Fruit fly (Drosophila melanogaster) whole organism, embryonic: ENCODE measurements around the gene Vm26Ab.

ENCODE experiments used
- ATbp ChIP-seq: fragments of 200-800 bp; sonication (Bioruptor generic); optimal IDR thresholded peaks from 2 replicates; lab custom pipeline; 2017; ENCODE audit warnings: missing biosample characterization, mild to moderate bottlenecking, missing genetic modification characterization, missing genetic modification reagents
- Bgb ChIP-seq: fragments of 200-800 bp; sonication (Bioruptor generic); IDR thresholded peaks from 2 replicates; pipeline ENCODE4 v1.3.6; 2022; ENCODE audit warnings: missing biosample characterization, missing genetic modification characterization; ENCODE audit not compliant: partially characterized antibody
- BtbVII ChIP-seq: fragments of 200-800 bp; sonication (Bioruptor generic); optimal IDR thresholded peaks from 3 replicates; lab custom pipeline; 2017; ENCODE audit warnings: missing biosample characterization, mild to moderate bottlenecking, missing genetic modification characterization
- CG10321 ChIP-seq: fragments of 200-800 bp; sonication (Bioruptor generic); IDR thresholded peaks from 2 replicates; pipeline ENCODE4 v1.3.6; 2022; ENCODE audit warnings: missing biosample characterization, missing genetic modification characterization
- CG10462 ChIP-seq: fragments of 200-800 bp; sonication (Bioruptor generic); optimal IDR thresholded peaks from 2 replicates; lab custom pipeline; 2016; ENCODE audit warnings: missing biosample characterization, missing genetic modification characterization
- CG12155 ChIP-seq: fragments of 200-800 bp; sonication (Bioruptor generic); optimal IDR thresholded peaks from 3 replicates; lab custom pipeline; 2016; ENCODE audit warnings: missing biosample characterization, missing genetic modification characterization
- CG14667 ChIP-seq: fragments of 200-800 bp; sonication (Bioruptor generic); IDR thresholded peaks from 2 replicates; pipeline ENCODE4 v1.3.6; 2022; ENCODE audit warnings: missing biosample characterization, missing genetic modification characterization
- CG16863 ChIP-seq: fragments of 200-800 bp; sonication (Bioruptor generic); optimal IDR thresholded peaks from 3 replicates; lab custom pipeline; 2016; ENCODE audit warnings: missing biosample characterization, missing genetic modification characterization
- CG1832 ChIP-seq: fragments of 200-800 bp; sonication (Bioruptor generic); optimal IDR thresholded peaks from 2 replicates; lab custom pipeline; 2017; ENCODE audit warnings: missing biosample characterization, mild to moderate bottlenecking, missing genetic modification characterization, inconsistent platforms
- CG30020 ChIP-seq: fragments of 200-800 bp; optimal IDR thresholded peaks from 2 replicates; lab custom pipeline; 2019; ENCODE audit warnings: missing biosample characterization, mild to moderate bottlenecking, missing genetic modification characterization, moderate library complexity
- CG32767 ChIP-seq: fragments of 200-800 bp; sonication (Bioruptor generic); IDR thresholded peaks from 2 replicates; pipeline ENCODE4 v1.3.6; 2022; ENCODE audit warnings: missing biosample characterization, missing genetic modification characterization
- CG3407 ChIP-seq: fragments of 200-800 bp; sonication (Bioruptor generic); optimal IDR thresholded peaks from 2 replicates; lab custom pipeline; 2018; ENCODE audit warnings: missing biosample characterization, mild to moderate bottlenecking, missing genetic modification characterization
- CG4360 ChIP-seq: fragments of 200-800 bp; sonication (Bioruptor generic); IDR thresholded peaks from 2 replicates; pipeline ENCODE4 v1.3.6; 2022; ENCODE audit warnings: missing biosample characterization, missing genetic modification characterization
- CG4617 ChIP-seq: fragments of 200-800 bp; sonication (Bioruptor generic); optimal IDR thresholded peaks from 3 replicates; lab custom pipeline; 2016; ENCODE audit warnings: missing biosample characterization, missing genetic modification characterization, borderline replicate concordance
- CG4854 ChIP-seq: fragments of 200-800 bp; sonication (Bioruptor generic); optimal IDR thresholded peaks from 2 replicates; lab custom pipeline; 2016; ENCODE audit warnings: missing biosample characterization, missing genetic modification characterization, inconsistent platforms
- CG5180 ChIP-seq: fragments of 200-800 bp; sonication (Bioruptor generic); optimal IDR thresholded peaks from 3 replicates; lab custom pipeline; 2017; ENCODE audit warnings: missing biosample characterization, missing genetic modification characterization, mild to moderate bottlenecking, moderate library complexity, missing genetic modification reagents
- CG8478 ChIP-seq: fragments of >200 bp; optimal IDR thresholded peaks from 2 replicates; lab custom pipeline; 2018
- Deaf1 ChIP-seq: fragments of 200-800 bp; optimal IDR thresholded peaks from 3 replicates; lab custom pipeline; 2019; ENCODE audit warnings: missing biosample characterization, mild to moderate bottlenecking, missing genetic modification characterization, moderate library complexity
- Ets65A ChIP-seq: fragments of 200-800 bp; sonication (Bioruptor generic); peaks from one replicate; lab custom pipeline; 2016; ENCODE audit warnings: missing biosample characterization, missing genetic modification characterization
- Fer2 ChIP-seq: fragments of 200-800 bp; sonication (Bioruptor generic); optimal IDR thresholded peaks from 2 replicates; lab custom pipeline; 2018; ENCODE audit warnings: missing biosample characterization, mild to moderate bottlenecking, missing genetic modification characterization, moderate library complexity
- Fer3 ChIP-seq: fragments of 200-800 bp; sonication (Bioruptor generic); optimal IDR thresholded peaks from 2 replicates; lab custom pipeline; 2018; ENCODE audit warnings: missing biosample characterization, mild to moderate bottlenecking, missing genetic modification characterization, moderate library complexity
- Hey ChIP-seq: fragments of 200-800 bp; sonication (Bioruptor generic); optimal IDR thresholded peaks from 3 replicates; lab custom pipeline; 2018; ENCODE audit warnings: missing biosample characterization, mild to moderate bottlenecking, missing genetic modification characterization
- Hr3 ChIP-seq: fragments of 200-800 bp; sonication (Bioruptor generic); optimal IDR thresholded peaks from 3 replicates; lab custom pipeline; 2016; ENCODE audit warnings: missing biosample characterization, missing genetic modification characterization
- Nf-YA ChIP-seq: fragments of 200-800 bp; sonication (Bioruptor generic); IDR thresholded peaks from 2 replicates; pipeline ENCODE4 v1.3.6; 2022; ENCODE audit warnings: missing biosample characterization, missing genetic modification characterization
- Nf-YB ChIP-seq: fragments of 200-800 bp; sonication (Bioruptor generic); optimal IDR thresholded peaks from 3 replicates; lab custom pipeline; 2019; ENCODE audit warnings: missing biosample characterization, mild to moderate bottlenecking, missing genetic modification characterization, moderate library complexity
- Nf-YC ChIP-seq: fragments of 200-800 bp; optimal IDR thresholded peaks from 3 replicates; lab custom pipeline; 2019; ENCODE audit warnings: missing biosample characterization, mild to moderate bottlenecking, missing genetic modification characterization, moderate library complexity
- Pdp1 ChIP-seq, 2 experiments: fragments of 200-800 bp; sonication (Bioruptor generic); optimal IDR thresholded peaks; 3 replicates each; lab custom pipeline; 2016; ENCODE audit warnings: missing biosample characterization in 2 of 2, missing genetic modification characterization in 2 of 2, mild to moderate bottlenecking in 1 of 2, moderate library complexity in 1 of 2
- Trl ChIP-seq, 3 experiments: fragments of >200 bp in 2 of 3; fragments of 200-800 bp in 1 of 3; sonication (Bioruptor generic) in 1 of 3; optimal IDR thresholded peaks; 2 replicates in 1 of 3; 3 replicates in 2 of 3; lab custom pipeline; 2016 to 2017; ENCODE audit warnings: missing biosample characterization in 1 of 3, missing genetic modification characterization in 1 of 3
- ato ChIP-seq: fragments of 200-800 bp; sonication (Bioruptor generic); IDR thresholded peaks from 2 replicates; pipeline ENCODE4 v1.3.6; 2022; ENCODE audit warnings: missing biosample characterization, missing genetic modification characterization; ENCODE audit not compliant: partially characterized antibody
- cg ChIP-seq: fragments of 200-800 bp; sonication (Bioruptor generic); optimal IDR thresholded peaks from 3 replicates; lab custom pipeline; 2019; ENCODE audit warnings: missing biosample characterization, mild to moderate bottlenecking, missing genetic modification characterization, moderate library complexity
- chinmo ChIP-seq: fragments of 200-800 bp; sonication (Bioruptor generic); IDR thresholded peaks from 4 replicates; pipeline ENCODE4 v1.3.6; 2022; ENCODE audit warnings: missing biosample characterization, missing genetic modification characterization; ENCODE audit not compliant: partially characterized antibody
- crol ChIP-seq: fragments of 200-800 bp; sonication (Bioruptor generic); IDR thresholded peaks from 2 replicates; pipeline ENCODE4 v1.3.6; 2022; ENCODE audit warnings: missing biosample characterization, missing genetic modification characterization
- crp ChIP-seq, 2 experiments: fragments of 200-800 bp; sonication (Bioruptor generic); optimal IDR thresholded peaks; 2 replicates in 1 of 2; 3 replicates in 1 of 2; lab custom pipeline; 2017; ENCODE audit warnings: missing biosample characterization in 2 of 2, missing genetic modification characterization in 2 of 2, mild to moderate bottlenecking in 1 of 2, moderate library complexity in 1 of 2
- da ChIP-seq: fragments of 200-800 bp; sonication (Bioruptor generic); optimal IDR thresholded peaks from 2 replicates; lab custom pipeline; 2016; ENCODE audit warnings: missing biosample characterization, missing genetic modification characterization
- dmrt11E ChIP-seq: fragments of 200-800 bp; sonication (Bioruptor generic); optimal IDR thresholded peaks from 3 replicates; lab custom pipeline; 2018; ENCODE audit warnings: missing biosample characterization, mild to moderate bottlenecking, missing genetic modification characterization, moderate library complexity
- eve ChIP-seq, 2 experiments: fragments of >200 bp; optimal IDR thresholded peaks; 2 replicates each; lab custom pipeline; 2017; ENCODE audit warnings: missing biosample characterization in 2 of 2, missing genetic modification characterization in 2 of 2
- ewg ChIP-seq: fragments of 200-800 bp; sonication (Bioruptor generic); optimal IDR thresholded peaks from 3 replicates; lab custom pipeline; 2017; ENCODE audit warnings: mild to moderate bottlenecking, missing biosample characterization, missing genetic modification reagents, missing genetic modification characterization
- fd96Cb ChIP-seq: fragments of 200-800 bp; sonication (Bioruptor generic); optimal IDR thresholded peaks from 2 replicates; lab custom pipeline; 2018; ENCODE audit warnings: missing biosample characterization, mild to moderate bottlenecking, missing genetic modification characterization, moderate library complexity
- knrl ChIP-seq: fragments of 200-800 bp; sonication (Bioruptor generic); IDR thresholded peaks from 3 replicates; pipeline ENCODE4 v1.3.6; 2022; ENCODE audit warnings: missing biosample characterization, missing genetic modification characterization; ENCODE audit not compliant: partially characterized antibody
- nerfin-1 ChIP-seq: fragments of 200-800 bp; sonication (Bioruptor generic); optimal IDR thresholded peaks from 3 replicates; lab custom pipeline; 2019; ENCODE audit warnings: missing biosample characterization, mild to moderate bottlenecking, missing genetic modification characterization, moderate library complexity
- pnt ChIP-seq: fragments of 200-800 bp; sonication (Bioruptor generic); optimal IDR thresholded peaks from 3 replicates; lab custom pipeline; 2016; ENCODE audit warnings: missing biosample characterization, missing genetic modification characterization
- pros ChIP-seq: fragments of 200-800 bp; sonication (Bioruptor generic); optimal IDR thresholded peaks from 3 replicates; lab custom pipeline; 2019; ENCODE audit warnings: missing biosample characterization, mild to moderate bottlenecking, missing genetic modification characterization, moderate library complexity
- seq ChIP-seq: fragments of 200-800 bp; sonication (Bioruptor generic); IDR thresholded peaks from 2 replicates; pipeline ENCODE4 v1.3.6; 2022; ENCODE audit warnings: missing biosample characterization, missing genetic modification characterization
- sima ChIP-seq: fragments of 200-800 bp; sonication (Bioruptor generic); optimal IDR thresholded peaks from 2 replicates; lab custom pipeline; 2016; ENCODE audit warnings: missing biosample characterization, missing genetic modification characterization
- tll ChIP-seq, 2 experiments: fragments of 200-800 bp in 1 of 2; fragments of >200 bp in 1 of 2; sonication (Bioruptor generic) in 1 of 2; optimal IDR thresholded peaks; 2 replicates each; lab custom pipeline; 2017 to 2019; ENCODE audit warnings: missing biosample characterization in 2 of 2, missing genetic modification characterization in 2 of 2, mild to moderate bottlenecking in 1 of 2, moderate library complexity in 1 of 2
- toy ChIP-seq: fragments of 200-800 bp; sonication (Bioruptor generic); IDR thresholded peaks from 2 replicates; pipeline ENCODE4 v1.3.6; 2022; ENCODE audit warnings: missing biosample characterization, missing genetic modification characterization
- trh ChIP-seq: fragments of 200-800 bp; sonication (Bioruptor generic); optimal IDR thresholded peaks from 2 replicates; lab custom pipeline; 2016; ENCODE audit warnings: missing biosample characterization, missing genetic modification characterization

Vm26Ab gene

dm6 chr2L:5923603-5924138 lies 33.1 kb upstream of the Vm26Ab start, which contains the start of gene CG9016 (continued):
- peak; percentile 46 for TF ChIP-seq CG5180
- 0 out of 2 replicates have a peak, but pooled peaks have one; percentile 28 for TF ChIP-seq toy (GFP tag; lab: Robert Waterston, UW)
- TF ChIP-seq Bgb (GFP tag; lab: Robert Waterston, UW): peak; percentile 19; the same call in 1 of the 2 replicates
- peak; percentile 79 for TF ChIP-seq CG8478 (lab: Kevin White, UChicago)
- peak in 1 of 2 experiments; percentile 15 for TF ChIP-seq tll (GFP tag; optimal IDR thresholded peaks at IDR 0.05; lab: Kevin White, UChicago)
- peak; percentile 66 for TF ChIP-seq CG1832 (GFP tag; lab: Kevin White, UChicago)
- peak; percentile 94 for TF ChIP-seq Nf-YB
- TF ChIP-seq chinmo (GFP tag; lab: Robert Waterston, UW): 0 out of 4 replicates have a peak, but pooled peaks have one; percentile 75
- no peak for TF ChIP-seq CG14667
- peak; percentile 97 for TF ChIP-seq Nf-YC (tag; lab: Kevin White, UChicago)
- TF ChIP-seq Fer3 (tag; lab: Kevin White, UChicago): no peak
- TF ChIP-seq ewg (GFP tag; lab: Kevin White, UChicago): peak; percentile 86
- TF ChIP-seq pros (GFP tag; lab: Kevin White, UChicago): peak; percentile 27
- TF ChIP-seq ato (GFP tag; lab: Robert Waterston, UW): no peak
- TF ChIP-seq CG12155 (GFP tag; lab: Kevin White, UChicago): no peak
- peak; percentile 87 for TF ChIP-seq seq (GFP tag; lab: Robert Waterston, UW)
- peak; percentile 5 for TF ChIP-seq nerfin-1 (tag; lab: Kevin White, UChicago)
- TF ChIP-seq fd96Cb (tag; lab: Kevin White, UChicago): no peak
- no peak for TF ChIP-seq eve (GFP tag; optimal IDR thresholded peaks at IDR 0.05; lab: Kevin White, UChicago)
- TF ChIP-seq crp (GFP tag; optimal IDR thresholded peaks at IDR 0.05; lab: Kevin White, UChicago): no peak

- TF ChIP-seq Fer2 (tag; lab: Kevin White, UChicago) (no peak), knrl (GFP tag; lab: Robert Waterston, UW) (no peak), trh (GFP tag; lab: Kevin White, UChicago) (no peak), CG10462 (GFP tag; lab: Kevin White, UChicago) (no peak), Trl (optimal IDR thresholded peaks at IDR 0.05; lab: Kevin White, UChicago) (peak; percentile 32 to 36), Trl (GFP tag; optimal IDR thresholded peaks at IDR 0.05; lab: Kevin White, UChicago) (no peak), CG30020 (tag; lab: Kevin White, UChicago) (no peak), CG16863 (GFP tag; lab: Kevin White, UChicago) (no peak), CG3407 (GFP tag; lab: Kevin White, UChicago) (no peak), pnt (GFP tag; lab: Kevin White, UChicago) (no peak), CG4617 (no peak), cg (peak; percentile 82), CG4360 (GFP tag; lab: Robert Waterston, UW) (no peak), seq (GFP tag; lab: Robert Waterston, UW) (peak; percentile 78; the same call in 1 of the 2 replicates), Hey (no peak), BtbVII (no peak), crol (GFP tag; lab: Robert Waterston, UW) (peak; percentile 62), Ets65A (peak; percentile 19), ATbp (GFP tag; lab: Kevin White, UChicago) (no peak), dmrt11E (no peak), da (no peak), CG32767 (GFP tag; lab: Robert Waterston, UW) (no peak), CG4854 (GFP tag; lab: Kevin White, UChicago) (no peak), CG10321 (GFP tag; lab: Robert Waterston, UW) (0 out of 2 replicates have a peak, but pooled peaks have one; percentile 19), Pdp1 (GFP tag; optimal IDR thresholded peaks at IDR 0.05; lab: Kevin White, UChicago) (no peak), ewg (GFP tag; lab: Kevin White, UChicago) (peak; percentile 8), CG14667 (no peak), Hr3 (GFP tag; lab: Kevin White, UChicago) (no peak), Nf-YA (GFP tag; lab: Robert Waterston, UW) (peak; percentile 53), sima (GFP tag; lab: Kevin White, UChicago) (no peak), Deaf1 (tag; lab: Kevin White, UChicago) (peak; percentile 74)
Observed at dm6 chr2L:5925164-5925563, 31.6 kb upstream of the Vm26Ab start.
